Fruit fly (Drosophila melanogaster): ENCODE results near the gene CG6125.

Gene CG6125

DNA sequence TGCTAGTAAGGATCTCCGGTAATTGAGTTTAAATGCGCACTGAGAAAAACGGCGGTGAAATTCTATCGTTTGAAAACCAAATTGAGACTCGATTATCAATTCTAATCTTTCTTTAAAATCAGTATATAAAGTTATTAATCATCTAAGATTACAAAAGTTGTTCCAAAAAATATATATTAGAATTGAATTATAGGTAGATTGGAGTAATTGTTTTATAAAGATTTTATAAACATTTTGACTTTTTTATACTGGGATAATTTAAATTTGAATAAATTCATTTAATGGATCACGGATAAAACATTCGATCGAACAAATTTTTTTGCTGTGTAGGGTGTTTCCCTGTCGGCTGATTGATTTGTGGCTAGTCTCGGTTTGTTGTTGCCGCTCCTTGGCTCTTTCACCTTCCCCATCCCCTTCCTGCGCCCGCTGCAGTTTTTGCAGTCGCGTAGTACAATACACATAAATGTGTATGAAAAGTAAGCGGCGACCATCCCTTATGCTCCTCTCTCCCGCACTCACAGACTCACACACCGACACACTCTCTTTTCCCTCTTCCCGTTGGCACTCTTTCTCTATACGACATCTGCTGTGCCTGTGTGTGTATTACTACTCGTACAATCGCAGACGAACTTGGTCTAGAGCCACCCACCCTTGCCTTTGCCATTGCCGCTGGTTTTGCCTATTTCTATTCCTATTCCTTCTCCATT, 12.1 kb upstream of the CG6125 start (continued):
- TF ChIP-seq disco-r (GFP tag; optimal IDR thresholded peaks at IDR 0.05) = no peak
- no peak for TF ChIP-seq ro (GFP tag; IDR thresholded peaks at IDR 0.05)
- TF ChIP-seq onecut (GFP tag; IDR thresholded peaks at IDR 0.05) = peak; percentile 43
- TF ChIP-seq CG11723 (GFP tag; optimal IDR thresholded peaks at IDR 0.05) = peak; percentile 46
- peak; percentile 41 for TF ChIP-seq scrt (GFP tag; optimal IDR thresholded peaks at IDR 0.05)
- peak; percentile 48 for TF ChIP-seq Hsf (GFP tag; optimal IDR thresholded peaks at IDR 0.05)
- TF ChIP-seq CG7963 (GFP tag; IDR thresholded peaks at IDR 0.05; ENCODE audit: partially characterized antibody) = no peak
- TF ChIP-seq lab (GFP tag; optimal IDR thresholded peaks at IDR 0.05) = peak; percentile 48
- TF ChIP-seq corto (GFP tag; optimal IDR thresholded peaks at IDR 0.05) = no peak
- peak; percentile 27; the same call in 1 of the 2 replicates for TF ChIP-seq lmd (GFP tag; IDR thresholded peaks at IDR 0.05)
- TF ChIP-seq CG34224 (GFP tag; IDR thresholded peaks at IDR 0.05; ENCODE audit: partially characterized antibody) = no peak
- TF ChIP-seq Poxn (GFP tag; IDR thresholded peaks at IDR 0.05) = no peak
- peak; percentile 59 for TF ChIP-seq Dek (tag; optimal IDR thresholded peaks at IDR 0.05)
- TF ChIP-seq CG14965 (GFP tag; optimal IDR thresholded peaks at IDR 0.05; ENCODE audit: borderline replicate concordance) = no peak
- no peak for TF ChIP-seq CG3065 (GFP tag; optimal IDR thresholded peaks at IDR 0.05)
- peak; percentile 70 for TF ChIP-seq PHDP (tag; optimal IDR thresholded peaks at IDR 0.05)
- no peak for TF ChIP-seq br (optimal IDR thresholded peaks at IDR 0.05)
- TF ChIP-seq Hr3 (GFP tag; optimal IDR thresholded peaks at IDR 0.05) = peak; percentile 80
- peak; percentile 70 for TF ChIP-seq CG15269 (tag; optimal IDR thresholded peaks at IDR 0.05)
- TF ChIP-seq CG18476 (GFP tag; optimal IDR thresholded peaks at IDR 0.05) = peak; percentile 43
- peak; percentile 53 for TF ChIP-seq NfI (GFP tag; optimal IDR thresholded peaks at IDR 0.05)
- peak; percentile 32; the same call in 2 of the 3 replicates for TF ChIP-seq tgo (GFP tag; IDR thresholded peaks at IDR 0.05)
- 0 out of 2 replicates have a peak, but pooled peaks have one; percentile 13 for TF ChIP-seq CG32532 (GFP tag; IDR thresholded peaks at IDR 0.05)
- no peak for TF ChIP-seq CG15514 (GFP tag; optimal IDR thresholded peaks at IDR 0.05)
- no peak for TF ChIP-seq Dfd (GFP tag; optimal IDR thresholded peaks at IDR 0.05)
- TF ChIP-seq dpn (GFP tag; optimal IDR thresholded peaks at IDR 0.05) = peak in 1 of 2 experiments; percentile 65
- no peak for TF ChIP-seq kah (GFP tag; optimal IDR thresholded peaks at IDR 0.05)
- peak; percentile 75 for TF ChIP-seq Vsx1 (GFP tag; optimal IDR thresholded peaks at IDR 0.05)
- TF ChIP-seq repo (GFP tag; optimal IDR thresholded peaks at IDR 0.05) = no peak
- TF ChIP-seq CG12236 (GFP tag; optimal IDR thresholded peaks at IDR 0.05) = no peak
- TF ChIP-seq HmgZ (tag; optimal IDR thresholded peaks at IDR 0.05) = peak; percentile 29
- peak; percentile 25 for TF ChIP-seq CG3163 (GFP tag; optimal IDR thresholded peaks at IDR 0.05)
- no peak for TF ChIP-seq sc (optimal IDR thresholded peaks at IDR 0.05)
- peak; percentile 62 for TF ChIP-seq sc (GFP tag; optimal IDR thresholded peaks at IDR 0.05)
- no peak for TF ChIP-seq CG1647 (GFP tag; optimal IDR thresholded peaks at IDR 0.05)
- TF ChIP-seq B-H2 (GFP tag; optimal IDR thresholded peaks at IDR 0.05) = no peak
- peak; percentile 86 for TF ChIP-seq CG2678 (tag; optimal IDR thresholded peaks at IDR 0.05)
- no peak for TF ChIP-seq CG14441 (GFP tag; IDR thresholded peaks at IDR 0.05)
- TF ChIP-seq emc (GFP tag; optimal IDR thresholded peaks at IDR 0.05) = no peak
- peak; percentile 29 for TF ChIP-seq CG12219 (GFP tag; optimal IDR thresholded peaks at IDR 0.05)
- TF ChIP-seq CG18764 (GFP tag; optimal IDR thresholded peaks at IDR 0.05) = peak; percentile 47
- TF ChIP-seq sob (GFP tag; IDR thresholded peaks at IDR 0.05) = no peak
- TF ChIP-seq Myb (GFP tag; optimal IDR thresholded peaks at IDR 0.05) = no peak
- no peak for TF ChIP-seq CG9609 (GFP tag; optimal IDR thresholded peaks at IDR 0.05)
- 0 out of 2 replicates have a peak, but pooled peaks have one; percentile 24 for TF ChIP-seq ap (GFP tag; IDR thresholded peaks at IDR 0.05)
- TF ChIP-seq CG7839 (tag; optimal IDR thresholded peaks at IDR 0.05) = peak; percentile 85
- peak; percentile 58 for TF ChIP-seq CG12299 (tag; optimal IDR thresholded peaks at IDR 0.05)
- TF ChIP-seq dm (GFP tag; optimal IDR thresholded peaks at IDR 0.05) = no peak
- TF ChIP-seq CG32767 (GFP tag; IDR thresholded peaks at IDR 0.05) = 0 out of 2 replicates have a peak, but pooled peaks have one; percentile 22
- TF ChIP-seq Drgx (GFP tag; IDR thresholded peaks at IDR 0.05) = no peak

Data from whole organism, embryonic.